Fruit fly (Drosophila melanogaster): ENCODE data around the gene kin17.

DNA sequence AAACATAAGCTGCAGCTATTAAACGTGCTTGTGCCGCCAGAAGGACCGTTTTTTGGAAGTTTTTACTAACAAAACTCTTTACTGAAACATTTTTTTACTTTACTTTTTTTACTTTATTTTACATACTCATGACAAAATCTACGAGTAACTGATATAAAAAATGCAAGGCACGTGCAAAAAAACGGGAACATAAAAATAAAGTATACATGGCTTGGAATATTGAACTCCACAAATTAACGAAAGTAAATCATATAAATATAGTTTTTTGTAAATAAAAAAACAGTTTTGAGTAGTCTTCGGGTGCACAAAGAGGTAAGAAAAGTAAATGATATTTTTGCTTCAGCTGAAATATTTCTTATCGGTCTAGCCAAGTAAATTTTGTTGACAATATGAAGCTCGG is 36.0 kb upstream of the kin17 start, which contains the start of gene Spn77Bb:
- TF ChIP-seq Sin3A (optimal IDR thresholded peaks at IDR 0.05), result no peak
- TF ChIP-seq ttk (optimal IDR thresholded peaks at IDR 0.05), result no peak
- no peak for TF ChIP-seq h (optimal IDR thresholded peaks at IDR 0.05)
- TF ChIP-seq psq (optimal IDR thresholded peaks at IDR 0.05), result no peak
